Worm (Caenorhabditis elegans): ENCODE results near the gene hsp-12.3.

The hsp-12.3 gene

DNA sequence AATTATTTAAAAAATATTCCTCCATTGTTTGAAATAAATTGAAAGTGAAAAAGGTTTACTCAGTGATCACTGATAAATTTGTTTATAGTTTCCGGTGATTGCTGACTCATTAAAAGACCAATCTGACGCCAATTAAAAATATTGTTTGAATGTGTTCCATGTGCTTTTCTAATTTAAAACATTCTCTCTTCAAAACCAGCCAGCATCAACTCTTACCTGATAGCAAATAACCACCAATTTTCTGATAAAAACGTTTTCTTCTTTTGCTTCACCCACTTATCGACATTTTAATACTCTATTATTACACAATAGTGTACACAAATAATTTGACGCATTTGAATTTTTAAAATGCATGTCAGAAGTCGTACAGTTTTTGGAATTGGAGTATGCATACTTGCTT, 43.6 kb downstream of the hsp-12.3 start, which contains the start of gene F56D5.6:
TSS of gene F56D5.6 (plus strand) at position 208 of the 400 bp plus-strand sequence.
- TF ChIP-seq sma-9 (GFP tag; optimal IDR thresholded peaks at IDR 0.05): peak; percentile 34
- TF ChIP-seq sma-9 (tag; optimal IDR thresholded peaks at IDR 0.05): no peak
- TF ChIP-seq nhr-12 (tag; optimal IDR thresholded peaks at IDR 0.05): no peak
- TF ChIP-seq skn-1 (tag; optimal IDR thresholded peaks at IDR 0.05): no peak
- TF ChIP-seq unc-62 (GFP tag; optimal IDR thresholded peaks at IDR 0.05): no peak
- TF ChIP-seq unc-39 (tag; optimal IDR thresholded peaks at IDR 0.05): no peak
- peak; percentile 73 for TF ChIP-seq fos-1 (tag; optimal IDR thresholded peaks at IDR 0.05)
- TF ChIP-seq nhr-10 (tag; optimal IDR thresholded peaks at IDR 0.05): no peak
- peak; percentile 9 for TF ChIP-seq gmeb-1 (tag; optimal IDR thresholded peaks at IDR 0.05)
- TF ChIP-seq ztf-1 (GFP tag; conservative IDR thresholded peaks at IDR 0.05): no peak
- no peak for TF ChIP-seq nhr-129 (tag; optimal IDR thresholded peaks at IDR 0.05)

DNA sequence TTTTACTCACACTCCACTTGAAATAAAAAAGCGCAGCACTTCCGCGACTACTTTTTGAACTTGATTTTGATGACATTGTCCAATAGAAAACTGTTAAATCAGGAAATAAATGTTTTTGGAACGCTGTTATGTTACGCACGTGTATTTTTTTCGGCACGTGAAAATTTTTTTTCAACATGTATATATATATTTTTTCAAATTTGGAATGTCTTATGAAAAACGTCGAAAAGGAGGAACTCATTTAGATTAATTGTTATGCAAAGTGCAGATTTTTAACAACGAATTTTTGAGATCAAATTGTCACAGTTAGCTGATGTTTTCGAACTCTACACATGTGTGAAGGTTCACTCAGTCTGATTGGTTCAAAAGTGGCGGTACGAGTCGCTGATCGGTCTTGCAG, 46.8 kb downstream of the hsp-12.3 start, which contains the start of gene F56D5.2:
TSS of gene F56D5.2 (minus strand) at position 101 of the 400 bp plus-strand sequence.
- TF ChIP-seq C34F6.9 (tag; optimal IDR thresholded peaks at IDR 0.05): no peak
- TF ChIP-seq sem-4 (tag; optimal IDR thresholded peaks at IDR 0.05): no peak
- TF ChIP-seq unc-55 (GFP tag; optimal IDR thresholded peaks at IDR 0.05): no peak
- no peak for TF ChIP-seq sma-3 (GFP tag; optimal IDR thresholded peaks at IDR 0.05)
- no peak for TF ChIP-seq ztf-4 (tag; optimal IDR thresholded peaks at IDR 0.05)
- TF ChIP-seq nhr-237 (tag; optimal IDR thresholded peaks at IDR 0.05): no peak
- TF ChIP-seq lin-39 (tag; optimal IDR thresholded peaks at IDR 0.05): no peak
- no peak for TF ChIP-seq ztf-11 (tag; optimal IDR thresholded peaks at IDR 0.05)
- TF ChIP-seq lin-11 (tag; optimal IDR thresholded peaks at IDR 0.05): no peak
- TF ChIP-seq Y55F3AM.14 (GFP tag; optimal IDR thresholded peaks at IDR 0.05): no peak
- TF ChIP-seq nhr-21 (tag; optimal IDR thresholded peaks at IDR 0.05): no peak
- TF ChIP-seq nhr-25 (tag; optimal IDR thresholded peaks at IDR 0.05): no peak
- TF ChIP-seq aly-2 (tag; optimal IDR thresholded peaks at IDR 0.05): no peak
- TF ChIP-seq R02D3.7 (tag; optimal IDR thresholded peaks at IDR 0.05): no peak
- no peak for TF ChIP-seq unc-62 (GFP tag; optimal IDR thresholded peaks at IDR 0.05)
- no peak for TF ChIP-seq zag-1 (tag; optimal IDR thresholded peaks at IDR 0.05)
- TF ChIP-seq nhr-12 (tag; optimal IDR thresholded peaks at IDR 0.05): no peak

DNA sequence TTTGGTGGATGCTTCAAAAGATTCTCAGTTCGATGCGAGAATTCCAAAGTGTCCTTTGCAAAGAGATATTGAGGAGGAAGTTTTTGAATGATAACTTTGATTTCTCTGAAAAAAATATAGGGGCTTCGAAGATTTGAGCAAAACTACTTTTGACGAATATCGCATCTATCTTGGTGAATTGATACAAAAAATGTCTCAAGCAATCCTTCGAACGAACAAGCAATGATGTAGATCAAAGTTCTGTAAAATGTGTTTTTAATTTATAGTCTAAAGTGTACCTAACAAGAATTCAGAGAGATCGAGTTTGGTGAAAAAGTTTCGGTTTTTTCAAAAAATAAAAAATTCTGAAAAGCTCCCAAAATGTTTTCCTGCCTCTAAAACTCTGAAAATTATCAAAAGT, 48.0 kb downstream of the hsp-12.3 start, which contains the start of gene F56D5.3:
TSS of gene F56D5.3 (plus strand) at position 301 of the 400 bp plus-strand sequence.
- TF ChIP-seq elt-3 (tag; optimal IDR thresholded peaks at IDR 0.05) (no peak), egl-27 (tag; optimal IDR thresholded peaks at IDR 0.05) (no peak), lin-11 (tag; optimal IDR thresholded peaks at IDR 0.05) (no peak), aly-2 (tag; optimal IDR thresholded peaks at IDR 0.05) (no peak), F13H6.1 (tag; optimal IDR thresholded peaks at IDR 0.05) (no peak), nhr-10 (tag; optimal IDR thresholded peaks at IDR 0.05) (no peak), nhr-129 (tag; optimal IDR thresholded peaks at IDR 0.05) (no peak), C34F6.9 (tag; optimal IDR thresholded peaks at IDR 0.05) (no peak), ztf-4 (tag; optimal IDR thresholded peaks at IDR 0.05) (no peak), blmp-1 (tag; optimal IDR thresholded peaks at IDR 0.05; ENCODE audit: insufficient read depth) (no peak), unc-62 (GFP tag; optimal IDR thresholded peaks at IDR 0.05) (no peak), gmeb-1 (tag; optimal IDR thresholded peaks at IDR 0.05) (no peak), peb-1 (tag; optimal IDR thresholded peaks at IDR 0.05) (no peak), nhr-23 (tag; optimal IDR thresholded peaks at IDR 0.05) (no peak), ztf-11 (tag; optimal IDR thresholded peaks at IDR 0.05) (no peak), ztf-1 (GFP tag; conservative IDR thresholded peaks at IDR 0.05) (no peak), unc-55 (GFP tag; optimal IDR thresholded peaks at IDR 0.05) (no peak), nhr-11 (tag; optimal IDR thresholded peaks at IDR 0.05) (no peak)

DNA sequence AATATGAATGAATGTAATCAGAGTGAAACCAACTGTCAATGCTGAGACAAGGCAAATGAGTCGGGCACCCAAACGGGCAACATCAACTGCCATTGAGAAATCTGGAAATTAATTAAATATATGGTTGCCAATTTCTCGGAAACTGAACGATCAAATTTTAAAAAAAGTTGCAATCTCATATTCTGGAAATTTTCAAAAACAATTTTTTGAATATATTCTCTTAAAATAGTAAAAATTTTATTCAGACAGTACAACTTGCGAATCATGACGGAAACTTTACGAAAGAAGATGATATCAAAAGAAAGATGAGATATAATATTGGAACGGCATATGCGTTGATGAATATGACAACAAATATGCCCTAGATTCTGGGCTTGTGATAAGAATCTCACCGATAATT, 49.2 kb downstream of the hsp-12.3 start, which contains the start of gene col-121:
TSS of gene col-121 (minus strand) at position 101 of the 400 bp plus-strand sequence.
- TF ChIP-seq zag-1 (tag; optimal IDR thresholded peaks at IDR 0.05) (no peak), fos-1 (tag; optimal IDR thresholded peaks at IDR 0.05) (no peak), peb-1 (tag; optimal IDR thresholded peaks at IDR 0.05) (no peak), F13H6.1 (tag; optimal IDR thresholded peaks at IDR 0.05) (no peak), ZK546.5 (tag; optimal IDR thresholded peaks at IDR 0.05) (no peak), aly-2 (tag; optimal IDR thresholded peaks at IDR 0.05) (no peak), elt-1 (tag; optimal IDR thresholded peaks at IDR 0.05) (no peak), egl-27 (tag; optimal IDR thresholded peaks at IDR 0.05) (no peak), mdl-1 (tag; optimal IDR thresholded peaks at IDR 0.05) (no peak), crh-2 (tag; optimal IDR thresholded peaks at IDR 0.05) (no peak), lin-11 (tag; optimal IDR thresholded peaks at IDR 0.05) (no peak), snpc-4 (tag; optimal IDR thresholded peaks at IDR 0.05) (no peak), Y55F3AM.14 (GFP tag; optimal IDR thresholded peaks at IDR 0.05) (no peak), unc-55 (GFP tag; optimal IDR thresholded peaks at IDR 0.05) (no peak), dmd-4 (tag; optimal IDR thresholded peaks at IDR 0.05) (no peak), elt-3 (tag; optimal IDR thresholded peaks at IDR 0.05) (no peak)
